Fruit fly (Drosophila melanogaster): ENCODE results near the gene CG13081.

- TF ChIP-seq CG8478 (optimal IDR thresholded peaks at IDR 0.05) = no peak
- TF ChIP-seq CTCF (optimal IDR thresholded peaks at IDR 0.05) = peak in 1 of 2 experiments; percentile 40
Observed at dm6 chr2L:19575626-19576298, 35.4 kb downstream of the CG13081 start.

Measured in S2 (cell line).